Fruit fly (Drosophila melanogaster) whole organism, embryonic: ENCODE results near the gene CG5435.

Experiments used
- Awh ChIP-seq: fragments of 200-800 bp; sonication (Bioruptor generic); IDR thresholded peaks from 2 replicates; pipeline ENCODE4, ENCODE4 v1.3.6; 2022; ENCODE audit warnings: missing biosample characterization, missing genetic modification characterization
- C15 ChIP-seq: fragments of 200-800 bp; sonication (Bioruptor generic); IDR thresholded peaks from 3 replicates; pipeline ENCODE4 v1.3.6; 2022; ENCODE audit warnings: missing biosample characterization, missing genetic modification characterization
- CG10366 ChIP-seq: fragments of 200-800 bp; sonication (Bioruptor generic); IDR thresholded peaks from 2 replicates; pipeline ENCODE4 v1.3.6; 2022; ENCODE audit warnings: missing biosample characterization, missing genetic modification characterization
- CG10654 ChIP-seq: fragments of 200-800 bp; sonication (Bioruptor generic); optimal IDR thresholded peaks from 2 replicates; lab custom pipeline; 2016; ENCODE audit warnings: missing biosample characterization, missing genetic modification characterization
- CG11560 ChIP-seq: fragments of 200-800 bp; sonication (Bioruptor generic); IDR thresholded peaks from 3 replicates; pipeline ENCODE4 v1.3.6; 2022; ENCODE audit warnings: missing biosample characterization, missing genetic modification characterization
- CG11696 ChIP-seq: fragments of 200-800 bp; sonication (Bioruptor generic); IDR thresholded peaks from 2 replicates; pipeline ENCODE4 v1.3.6; 2022; ENCODE audit warnings: missing biosample characterization, missing genetic modification characterization
- CG12659 ChIP-seq: fragments of 200-800 bp; sonication (Bioruptor generic); optimal IDR thresholded peaks from 3 replicates; lab custom pipeline; 2017; ENCODE audit warnings: mild to moderate bottlenecking, missing biosample characterization, missing genetic modification reagents, missing genetic modification characterization
- CG14050 ChIP-seq: fragments of 200-800 bp; sonication (Bioruptor generic); IDR thresholded peaks from 3 replicates; pipeline ENCODE4 v1.3.6; 2022; ENCODE audit warnings: missing biosample characterization, missing genetic modification characterization
- CG14441 ChIP-seq: fragments of 200-800 bp; sonication (Bioruptor generic); IDR thresholded peaks from 2 replicates; pipeline ENCODE4 v1.3.6; 2022; ENCODE audit warnings: missing biosample characterization, missing genetic modification characterization
- CG1529 ChIP-seq: fragments of 200-800 bp; sonication (Bioruptor generic); optimal IDR thresholded peaks from 3 replicates; lab custom pipeline; 2018; ENCODE audit warnings: missing biosample characterization, missing genetic modification characterization
- CG17186 ChIP-seq: fragments of 200-800 bp; sonication (Bioruptor generic); optimal IDR thresholded peaks from 3 replicates; lab custom pipeline; 2017; ENCODE audit warnings: missing biosample characterization, missing genetic modification reagents, missing genetic modification characterization
- CG18011 ChIP-seq: fragments of 200-800 bp; sonication (Bioruptor generic); optimal IDR thresholded peaks from 2 replicates; lab custom pipeline; 2017; ENCODE audit warnings: missing biosample characterization, missing genetic modification characterization, mild to moderate bottlenecking, moderate library complexity, missing genotype
- CG31224 ChIP-seq: fragments of 200-800 bp; sonication (Bioruptor generic); IDR thresholded peaks from 2 replicates; pipeline ENCODE4 v1.3.6; 2022; ENCODE audit warnings: missing biosample characterization, missing genetic modification characterization
- CG34422 ChIP-seq: fragments of 200-800 bp; sonication (Bioruptor generic); IDR thresholded peaks from 3 replicates; pipeline ENCODE4 v1.3.6; 2022; ENCODE audit warnings: missing biosample characterization, missing genetic modification characterization
- CG42726 ChIP-seq: fragments of 200-800 bp; sonication (Bioruptor generic); IDR thresholded peaks from 2 replicates; pipeline ENCODE4 v1.3.6; 2022; ENCODE audit warnings: missing biosample characterization, missing genetic modification characterization; ENCODE audit not compliant: partially characterized antibody
- CG4617 ChIP-seq: fragments of 200-800 bp; sonication (Bioruptor generic); optimal IDR thresholded peaks from 3 replicates; lab custom pipeline; 2016; ENCODE audit warnings: missing biosample characterization, missing genetic modification characterization, borderline replicate concordance
- CG6813 ChIP-seq: fragments of 200-800 bp; sonication (Bioruptor generic); optimal IDR thresholded peaks from 2 replicates; lab custom pipeline; 2017; ENCODE audit warnings: missing biosample characterization, missing genetic modification characterization, mild to moderate bottlenecking, moderate library complexity, missing genetic modification reagents
- CG7963 ChIP-seq: fragments of 200-800 bp; sonication (Bioruptor generic); IDR thresholded peaks from 3 replicates; pipeline ENCODE4 v1.3.6; 2022; ENCODE audit warnings: missing biosample characterization, missing genetic modification characterization; ENCODE audit not compliant: partially characterized antibody
- CG8478 ChIP-seq: fragments of >200 bp; optimal IDR thresholded peaks from 2 replicates; lab custom pipeline; 2018
- CG9437 ChIP-seq: fragments of 200-800 bp; sonication (Bioruptor generic); optimal IDR thresholded peaks from 2 replicates; lab custom pipeline; 2018; ENCODE audit warnings: missing biosample characterization, mild to moderate bottlenecking, missing genetic modification characterization
- HLHmδ ChIP-seq: fragments of 200-800 bp; sonication (Bioruptor generic); optimal IDR thresholded peaks from 2 replicates; lab custom pipeline; 2018; ENCODE audit warnings: missing biosample characterization, mild to moderate bottlenecking, missing genetic modification characterization, moderate library complexity
- HmgD ChIP-seq: fragments of 200-800 bp; sonication (Bioruptor generic); optimal IDR thresholded peaks from 3 replicates; lab custom pipeline; 2016; ENCODE audit warnings: missing biosample characterization, missing genetic modification characterization
- Hsf ChIP-seq: fragments of 200-800 bp; sonication (Bioruptor generic); optimal IDR thresholded peaks from 3 replicates; lab custom pipeline; 2016; ENCODE audit warnings: missing biosample characterization, missing genetic modification characterization
- Mad ChIP-seq: fragments of 200-800 bp; sonication (Bioruptor generic); optimal IDR thresholded peaks from 2 replicates; lab custom pipeline; 2016; ENCODE audit warnings: missing biosample characterization, missing genetic modification characterization
- Med ChIP-seq: fragments of 200-800 bp; sonication (Bioruptor generic); peaks from one replicate; lab custom pipeline; 2016; ENCODE audit warnings: missing biosample characterization, missing genetic modification characterization, mild to moderate bottlenecking, inconsistent platforms, moderate library complexity
- Mrtf ChIP-seq: fragments of 200-800 bp; sonication (Bioruptor generic); IDR thresholded peaks from 3 replicates; pipeline ENCODE4 v1.3.6; 2022; ENCODE audit warnings: missing biosample characterization, missing genetic modification characterization
- Neu2 ChIP-seq: fragments of 200-800 bp; sonication (Bioruptor generic); optimal IDR thresholded peaks from 3 replicates; lab custom pipeline; 2016; ENCODE audit warnings: missing biosample characterization, missing genetic modification characterization, borderline replicate concordance
- Ptx1 ChIP-seq: fragments of 200-800 bp; sonication (Bioruptor generic); IDR thresholded peaks from 2 replicates; pipeline ENCODE4 v1.3.6; 2022; ENCODE audit warnings: missing biosample characterization, missing genetic modification characterization
- Rx ChIP-seq: fragments of 200-800 bp; sonication (Bioruptor generic); IDR thresholded peaks from 2 replicates; pipeline ENCODE4 v1.3.6; 2022; ENCODE audit warnings: missing biosample characterization, missing genetic modification characterization
- Side ChIP-seq: fragments of 200-800 bp; sonication (Bioruptor generic); optimal IDR thresholded peaks from 2 replicates; lab custom pipeline; 2016; ENCODE audit warnings: missing biosample characterization, missing genetic modification characterization
- Six4 ChIP-seq: fragments of 200-800 bp; sonication (Bioruptor generic); optimal IDR thresholded peaks from 2 replicates; lab custom pipeline; 2016; ENCODE audit warnings: missing biosample characterization, missing genetic modification characterization
- Tbp ChIP-seq: fragments of >200 bp; optimal IDR thresholded peaks from 2 replicates; lab custom pipeline; 2018; ENCODE audit warnings: missing biosample characterization, missing genetic modification characterization
- Usf ChIP-seq: fragments of 200-800 bp; sonication (Bioruptor generic); optimal IDR thresholded peaks from 2 replicates; lab custom pipeline; 2017; ENCODE audit warnings: missing genotype, missing biosample characterization, missing genetic modification characterization
- ap ChIP-seq: fragments of 200-800 bp; sonication (Bioruptor generic); IDR thresholded peaks from 2 replicates; pipeline ENCODE4 v1.3.6; 2022; ENCODE audit warnings: missing biosample characterization, missing genetic modification characterization
- btn ChIP-seq: fragments of 200-800 bp; sonication (Bioruptor generic); optimal IDR thresholded peaks from 2 replicates; lab custom pipeline; 2016; ENCODE audit warnings: missing biosample characterization, missing genetic modification characterization
- cas ChIP-seq: fragments of 200-800 bp; sonication (Bioruptor generic); IDR thresholded peaks from 2 replicates; pipeline ENCODE4 v1.3.6; 2022; ENCODE audit warnings: missing biosample characterization, missing genetic modification characterization
- chif ChIP-seq, 2 experiments: fragments of 200-800 bp; sonication (Bioruptor generic); optimal IDR thresholded peaks; 3 replicates each; lab custom pipeline; 2016; ENCODE audit warnings: missing biosample characterization in 2 of 2, missing genetic modification characterization in 2 of 2
- dpn ChIP-seq, 2 experiments: fragments of 200-800 bp; sonication (Bioruptor generic); optimal IDR thresholded peaks; 3 replicates each; lab custom pipeline; 2016; ENCODE audit warnings: missing biosample characterization in 2 of 2, missing genetic modification characterization in 2 of 2
- gfzf ChIP-seq: fragments of 200-800 bp; sonication (Bioruptor generic); optimal IDR thresholded peaks from 2 replicates; lab custom pipeline; 2016; ENCODE audit warnings: missing biosample characterization, mild to moderate bottlenecking, missing genetic modification characterization, moderate library complexity
- gsb ChIP-seq: fragments of 200-800 bp; sonication (Bioruptor generic); IDR thresholded peaks from 2 replicates; pipeline ENCODE4 v1.3.6; 2022; ENCODE audit warnings: missing biosample characterization, missing genetic modification characterization
- klu ChIP-seq: fragments of 200-800 bp; sonication (Bioruptor generic); IDR thresholded peaks from 2 replicates; pipeline ENCODE4 v1.3.6; 2022; ENCODE audit warnings: missing biosample characterization, missing genetic modification characterization
- lmd ChIP-seq: fragments of 200-800 bp; sonication (Bioruptor generic); IDR thresholded peaks from 2 replicates; pipeline ENCODE4 v1.3.6; 2022; ENCODE audit warnings: missing biosample characterization, missing genetic modification characterization
- luna ChIP-seq: fragments of 200-800 bp; sonication (Bioruptor generic); optimal IDR thresholded peaks from 2 replicates; lab custom pipeline; 2016; ENCODE audit warnings: missing biosample characterization, missing genetic modification characterization
- maf-S ChIP-seq: fragments of 200-800 bp; sonication (Bioruptor generic); optimal IDR thresholded peaks from 2 replicates; lab custom pipeline; 2016; ENCODE audit warnings: missing biosample characterization, missing genetic modification characterization
- nom ChIP-seq: fragments of 200-800 bp; sonication (Bioruptor generic); optimal IDR thresholded peaks from 2 replicates; lab custom pipeline; 2017; ENCODE audit warnings: missing biosample characterization, missing genetic modification characterization, mild to moderate bottlenecking, moderate library complexity, missing genetic modification reagents
- row ChIP-seq: fragments of 200-800 bp; sonication (Bioruptor generic); IDR thresholded peaks from 3 replicates; pipeline ENCODE4 v1.3.6; 2022; ENCODE audit warnings: missing biosample characterization, missing genetic modification characterization
- stc ChIP-seq: fragments of 200-800 bp; sonication (Bioruptor generic); IDR thresholded peaks from 2 replicates; pipeline ENCODE4 v1.3.6; 2022; ENCODE audit warnings: missing biosample characterization, missing genetic modification characterization
- stwl ChIP-seq: fragments of 200-800 bp; sonication (Bioruptor generic); optimal IDR thresholded peaks from 3 replicates; lab custom pipeline; 2018; ENCODE audit warnings: missing biosample characterization, mild to moderate bottlenecking, missing genetic modification characterization, moderate library complexity
- usp ChIP-seq: fragments of >200 bp; optimal IDR thresholded peaks from 2 replicates; lab custom pipeline; 2017; ENCODE audit warnings: missing biosample characterization, missing genetic modification characterization

The CG5435 gene

dm6 chr2L:12460767-12461739 is 30.4 kb upstream of the CG5435 start (continued):
- TF ChIP-seq CG17186 (GFP tag; lab: Kevin White, UChicago) (no peak), Six4 (GFP tag; lab: Kevin White, UChicago) (no peak), CG1529 (peak; percentile 47), Med (GFP tag; lab: Kevin White, UChicago) (peak; percentile 94), nom (GFP tag; lab: Kevin White, UChicago) (peak; percentile 85), ap (GFP tag; lab: Robert Waterston, UW) (no peak), CG4617 (GFP tag; lab: Kevin White, UChicago) (no peak), Tbp (GFP tag; lab: Kevin White, UChicago) (peak; percentile 60), Side (GFP tag; lab: Kevin White, UChicago) (peak; percentile 55), CG12659 (peak; percentile 69), maf-S (GFP tag; lab: Kevin White, UChicago) (peak; percentile 18), gsb (GFP tag; lab: Robert Waterston, UW) (no peak), Rx (GFP tag; lab: Robert Waterston, UW) (no peak), HmgD (no peak), CG11696 (GFP tag; lab: Robert Waterston, UW) (0 out of 2 replicates have a peak, but pooled peaks have one; percentile 38), Hsf (GFP tag; lab: Kevin White, UChicago) (no peak), gfzf (GFP tag; lab: Kevin White, UChicago) (no peak), Mad (peak; percentile 20), chif (GFP tag; optimal IDR thresholded peaks at IDR 0.05; lab: Kevin White, UChicago) (peak in 1 of 2 experiments; percentile 8), CG10366 (GFP tag; lab: Robert Waterston, UW) (no peak; the same call in 1 of the 2 replicates), btn (GFP tag; lab: Kevin White, UChicago) (no peak), stwl (peak; percentile 11), CG11560 (tag; lab: Robert Waterston, UW) (no peak), C15 (GFP tag; lab: Robert Waterston, UW) (no peak), CG14441 (GFP tag; lab: Robert Waterston, UW) (0 out of 2 replicates have a peak, but pooled peaks have one; percentile 17), CG34422 (GFP tag; lab: Robert Waterston, UW) (no peak), Usf (GFP tag; lab: Kevin White, UChicago) (no peak), cas (peak; percentile 41; the same call in 1 of the 2 replicates), Neu2 (GFP tag; lab: Kevin White, UChicago) (no peak), Mrtf (no peak), CG42726 (GFP tag; lab: Robert Waterston, UW) (peak; percentile 38; the same call in 1 of the 2 replicates), row (GFP tag; lab: Robert Waterston, UW) (0 out of 3 replicates have a peak, but pooled peaks have one; percentile 22), CG8478 (lab: Kevin White, UChicago) (no peak), CG31224 (GFP tag; lab: Robert Waterston, UW) (no peak; the same call in 1 of the 2 replicates), CG6813 (peak; percentile 89), stc (peak; percentile 68; the same call in 1 of the 2 replicates), CG9437 (GFP tag; lab: Kevin White, UChicago) (no peak), dpn (GFP tag; optimal IDR thresholded peaks at IDR 0.05; lab: Kevin White, UChicago) (peak; percentile 3 to 33), CG14050 (GFP tag; lab: Robert Waterston, UW) (peak; percentile 32; the same call in 2 of the 3 replicates), CG10654 (GFP tag; lab: Kevin White, UChicago) (peak; percentile 2), CG18011 (peak; percentile 88), luna (GFP tag; lab: Kevin White, UChicago) (no peak), Ptx1 (GFP tag; lab: Robert Waterston, UW) (no peak), HLHmδ (GFP tag; lab: Kevin White, UChicago) (peak; percentile 58), Awh (GFP tag; lab: Robert Waterston, UW) (peak; percentile 80; the same call in 1 of the 2 replicates), usp (no peak), lmd (no peak), CG7963 (0 out of 3 replicates have a peak, but pooled peaks have one; percentile 33), klu (GFP tag; lab: Robert Waterston, UW) (no peak)
